Fruit fly (Drosophila melanogaster) whole organism, embryonic: Measurements from ENCODE around the gene CG32299.
A peak's percentile ranks its signal among the peaks of the same experiment; 100 is the strongest.

Experiments used
- CG10543 ChIP-seq: fragments of 200-800 bp; sonication (Bioruptor generic); optimal IDR thresholded peaks from 3 replicates; lab custom pipeline; 2017; ENCODE audit warnings: missing biosample characterization, mild to moderate bottlenecking, missing genetic modification characterization, moderate library complexity
- CG12769 ChIP-seq: fragments of 200-800 bp; sonication (Bioruptor generic); optimal IDR thresholded peaks from 2 replicates; lab custom pipeline; 2019; ENCODE audit warnings: missing biosample characterization, mild to moderate bottlenecking, missing genetic modification characterization, moderate library complexity
- CG15269 ChIP-seq: fragments of 200-800 bp; sonication (Bioruptor generic); optimal IDR thresholded peaks from 2 replicates; lab custom pipeline; 2018; ENCODE audit warnings: missing biosample characterization, mild to moderate bottlenecking, missing genetic modification characterization, moderate library complexity
- CG2712 ChIP-seq: fragments of 200-800 bp; optimal IDR thresholded peaks from 3 replicates; lab custom pipeline; 2019; ENCODE audit warnings: missing biosample characterization, mild to moderate bottlenecking, missing genetic modification characterization, moderate library complexity
- CG3163 ChIP-seq: fragments of 200-800 bp; sonication (Bioruptor generic); optimal IDR thresholded peaks from 3 replicates; lab custom pipeline; 2016; ENCODE audit warnings: missing biosample characterization, missing genetic modification characterization
- CG3281 ChIP-seq: fragments of 200-800 bp; sonication (Bioruptor generic); optimal IDR thresholded peaks from 3 replicates; lab custom pipeline; 2017; ENCODE audit warnings: missing biosample characterization, mild to moderate bottlenecking, missing genetic modification characterization
- CG34376 ChIP-seq: fragments of 200-800 bp; sonication (Bioruptor generic); optimal IDR thresholded peaks from 2 replicates; lab custom pipeline; 2018; ENCODE audit warnings: missing biosample characterization, mild to moderate bottlenecking, missing genetic modification characterization
- CG34422 ChIP-seq: fragments of 200-800 bp; sonication (Bioruptor generic); IDR thresholded peaks from 3 replicates; pipeline ENCODE4 v1.3.6; 2022; ENCODE audit warnings: missing biosample characterization, missing genetic modification characterization
- CG4424 ChIP-seq: fragments of 200-800 bp; sonication (Bioruptor generic); optimal IDR thresholded peaks from 3 replicates; lab custom pipeline; 2016; ENCODE audit warnings: missing biosample characterization, missing genetic modification characterization
- CG6683 ChIP-seq: fragments of 200-800 bp; sonication (Bioruptor generic); optimal IDR thresholded peaks from 2 replicates; lab custom pipeline; 2017; ENCODE audit warnings: missing biosample characterization, mild to moderate bottlenecking, missing genetic modification characterization, missing genetic modification reagents
- CG6854 ChIP-seq: fragments of 200-800 bp; sonication (Bioruptor generic); optimal IDR thresholded peaks from 3 replicates; lab custom pipeline; 2017; ENCODE audit warnings: missing biosample characterization, mild to moderate bottlenecking, missing genetic modification characterization
- CG8944 ChIP-seq: fragments of 200-800 bp; sonication (Bioruptor generic); optimal IDR thresholded peaks from 3 replicates; lab custom pipeline; 2016; ENCODE audit warnings: missing biosample characterization, missing genetic modification characterization
- CTCF ChIP-seq: fragments of 200-800 bp; sonication (Bioruptor generic); optimal IDR thresholded peaks from 2 replicates; lab custom pipeline; 2017; ENCODE audit warnings: missing biosample characterization, mild to moderate bottlenecking, missing genetic modification characterization, moderate library complexity
- CrebB ChIP-seq: fragments of 200-800 bp; sonication (Bioruptor generic); optimal IDR thresholded peaks from 3 replicates; lab custom pipeline; 2018; ENCODE audit warnings: missing biosample characterization, mild to moderate bottlenecking, missing genetic modification characterization
- Deaf1 ChIP-seq: fragments of 200-800 bp; optimal IDR thresholded peaks from 3 replicates; lab custom pipeline; 2019; ENCODE audit warnings: missing biosample characterization, mild to moderate bottlenecking, missing genetic modification characterization, moderate library complexity
- Dek ChIP-seq: fragments of 200-800 bp; sonication (Bioruptor generic); optimal IDR thresholded peaks from 3 replicates; lab custom pipeline; 2019; ENCODE audit warnings: missing biosample characterization, mild to moderate bottlenecking, missing genetic modification characterization, moderate library complexity
- Dref ChIP-seq: fragments of 200-800 bp; sonication (Bioruptor generic); IDR thresholded peaks from 2 replicates; pipeline ENCODE4 v1.3.6; 2022; ENCODE audit warnings: missing biosample characterization, missing genetic modification characterization
- Ets65A ChIP-seq: fragments of 200-800 bp; sonication (Bioruptor generic); peaks from one replicate; lab custom pipeline; 2016; ENCODE audit warnings: missing biosample characterization, missing genetic modification characterization
- Fer1 ChIP-seq: fragments of 200-800 bp; sonication (Bioruptor generic); optimal IDR thresholded peaks from 2 replicates; lab custom pipeline; 2017; ENCODE audit warnings: missing biosample characterization, mild to moderate bottlenecking, missing genetic modification characterization
- GATAe ChIP-seq: fragments of 200-800 bp; sonication (Bioruptor generic); conservative IDR thresholded peaks from 2 replicates; pipeline ENCODE4 v1.3.6; 2022; ENCODE audit warnings: missing biosample characterization, missing genetic modification characterization
- Gug ChIP-seq: fragments of 200-800 bp; sonication (Bioruptor generic); IDR thresholded peaks from 4 replicates; pipeline ENCODE4 v1.3.6; 2022; ENCODE audit warnings: missing biosample characterization, missing genetic modification characterization
- Jarid2 ChIP-seq: fragments of 200-800 bp; sonication (Bioruptor generic); optimal IDR thresholded peaks from 3 replicates; lab custom pipeline; 2017; ENCODE audit warnings: mild to moderate bottlenecking, missing biosample characterization, missing genetic modification reagents, missing genetic modification characterization
- Max ChIP-seq: fragments of 200-800 bp; sonication (Bioruptor generic); optimal IDR thresholded peaks from 2 replicates; lab custom pipeline; 2016; ENCODE audit warnings: missing biosample characterization, mild to moderate bottlenecking, missing genetic modification characterization
- Med ChIP-seq: fragments of 200-800 bp; sonication (Bioruptor generic); peaks from one replicate; lab custom pipeline; 2016; ENCODE audit warnings: missing biosample characterization, missing genetic modification characterization, mild to moderate bottlenecking, inconsistent platforms, moderate library complexity
- NFAT ChIP-seq: fragments of 200-800 bp; sonication (Bioruptor generic); IDR thresholded peaks from 2 replicates; pipeline ENCODE4 v1.3.6; 2022; ENCODE audit warnings: missing biosample characterization, missing genetic modification characterization
- Pdp1 ChIP-seq, 2 experiments: fragments of 200-800 bp; sonication (Bioruptor generic); optimal IDR thresholded peaks; 3 replicates each; lab custom pipeline; 2016; ENCODE audit warnings: missing biosample characterization in 2 of 2, missing genetic modification characterization in 2 of 2, mild to moderate bottlenecking in 1 of 2, moderate library complexity in 1 of 2
- Rfx ChIP-seq: fragments of 200-800 bp; sonication (Bioruptor generic); IDR thresholded peaks from 2 replicates; pipeline ENCODE4 v1.3.6; 2022; ENCODE audit warnings: missing biosample characterization, missing genetic modification characterization
- Trl ChIP-seq, 3 experiments: fragments of >200 bp in 2 of 3; fragments of 200-800 bp in 1 of 3; sonication (Bioruptor generic) in 1 of 3; optimal IDR thresholded peaks; 2 replicates in 1 of 3; 3 replicates in 2 of 3; lab custom pipeline; 2016 to 2017; ENCODE audit warnings: missing biosample characterization in 1 of 3, missing genetic modification characterization in 1 of 3
- az2 ChIP-seq: fragments of 200-800 bp; sonication (Bioruptor generic); optimal IDR thresholded peaks from 3 replicates; lab custom pipeline; 2016; ENCODE audit warnings: missing biosample characterization, missing genetic modification characterization
- chinmo ChIP-seq: fragments of 200-800 bp; sonication (Bioruptor generic); IDR thresholded peaks from 4 replicates; pipeline ENCODE4 v1.3.6; 2022; ENCODE audit warnings: missing biosample characterization, missing genetic modification characterization; ENCODE audit not compliant: partially characterized antibody
- exex ChIP-seq: fragments of 200-800 bp; sonication (Bioruptor generic); optimal IDR thresholded peaks from 4 replicates; lab custom pipeline; 2018; ENCODE audit warnings: missing biosample characterization, mild to moderate bottlenecking, missing genetic modification characterization, moderate library complexity
- ftz-f1 ChIP-seq: fragments of 200-800 bp; sonication (Bioruptor generic); optimal IDR thresholded peaks from 2 replicates; lab custom pipeline; 2016; ENCODE audit warnings: missing biosample characterization, missing genetic modification characterization
- grn ChIP-seq: fragments of 200-800 bp; sonication (Bioruptor generic); optimal IDR thresholded peaks from 3 replicates; lab custom pipeline; 2017; ENCODE audit warnings: missing biosample characterization, missing genetic modification characterization
- inv ChIP-seq: fragments of 200-800 bp; sonication (Bioruptor generic); IDR thresholded peaks from 2 replicates; pipeline ENCODE4 v1.3.6; 2022; ENCODE audit warnings: missing biosample characterization, missing genetic modification characterization; ENCODE audit not compliant: partially characterized antibody
- mirr ChIP-seq: fragments of 200-800 bp; sonication (Bioruptor generic); optimal IDR thresholded peaks from 3 replicates; lab custom pipeline; 2018; ENCODE audit warnings: missing biosample characterization, mild to moderate bottlenecking, missing genetic modification characterization
- p53 ChIP-seq: fragments of 200-800 bp; sonication (Bioruptor generic); optimal IDR thresholded peaks from 2 replicates; lab custom pipeline; 2016; ENCODE audit warnings: missing biosample characterization, missing genetic modification characterization
- rib ChIP-seq: fragments of 200-800 bp; sonication (Bioruptor generic); IDR thresholded peaks from 2 replicates; pipeline ENCODE4 v1.3.6; 2022; ENCODE audit warnings: missing biosample characterization, missing genetic modification characterization
- sens ChIP-seq: fragments of 200-800 bp; sonication (Bioruptor generic); peaks from one replicate; lab custom pipeline; 2016; ENCODE audit warnings: missing biosample characterization, missing genetic modification characterization
- sug ChIP-seq: fragments of 200-800 bp; optimal IDR thresholded peaks from 2 replicates; lab custom pipeline; 2019; ENCODE audit warnings: missing biosample characterization, mild to moderate bottlenecking, missing genetic modification characterization, moderate library complexity
- trem ChIP-seq: fragments of 200-800 bp; optimal IDR thresholded peaks from 3 replicates; lab custom pipeline; 2019; ENCODE audit warnings: missing biosample characterization, mild to moderate bottlenecking, missing genetic modification characterization, moderate library complexity
- wdn ChIP-seq: fragments of 200-800 bp; sonication (Bioruptor generic); IDR thresholded peaks from 2 replicates; pipeline ENCODE4 v1.3.6; 2022; ENCODE audit warnings: missing biosample characterization, missing genetic modification characterization

Gene CG32299

dm6 chr3L:2407271-2407670, 16.5 kb upstream of the CG32299 start:
- TF ChIP-seq CTCF (GFP tag; lab: Kevin White, UChicago) (peak; percentile 58), Dref (no peak), Max (GFP tag; lab: Kevin White, UChicago) (no peak), trem (tag; lab: Kevin White, UChicago) (no peak)

DNA sequence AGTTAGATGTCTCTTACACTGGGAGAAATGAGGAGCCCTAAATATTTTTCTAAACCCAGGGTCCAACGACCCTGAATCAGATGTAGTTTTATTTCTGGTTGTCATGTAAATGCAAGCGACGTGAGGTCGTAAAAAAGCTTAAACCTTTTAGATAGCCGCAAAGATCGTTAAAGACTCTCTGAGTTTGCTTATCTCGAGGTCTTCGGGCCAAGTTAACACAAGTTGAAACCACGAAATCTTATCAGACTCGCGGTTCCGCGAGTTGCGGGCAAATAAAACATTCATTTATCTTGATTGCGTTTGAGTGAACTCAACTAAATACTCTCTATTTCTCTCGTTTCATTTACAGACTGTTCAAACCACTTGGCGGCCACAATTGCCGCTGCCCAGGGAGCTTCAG, 11.4 kb upstream of the CG32299 start:
- TF ChIP-seq Deaf1: peak; percentile 18
- no peak for TF ChIP-seq wdn (GFP tag; lab: Robert Waterston, UW)
- peak; percentile 18; the same call in 1 of the 2 replicates for TF ChIP-seq GATAe
- no peak for TF ChIP-seq az2 (GFP tag; lab: Kevin White, UChicago)
- TF ChIP-seq CG34376 (GFP tag; lab: Kevin White, UChicago): peak; percentile 70
- no peak for TF ChIP-seq CG15269 (tag; lab: Kevin White, UChicago)
- TF ChIP-seq mirr (GFP tag; lab: Kevin White, UChicago): peak; percentile 73
- no peak for TF ChIP-seq p53
- peak; percentile 55 for TF ChIP-seq sens (GFP tag; lab: Kevin White, UChicago)
- TF ChIP-seq CG4424: no peak
- peak; percentile 5 for TF ChIP-seq CG3281 (GFP tag; lab: Kevin White, UChicago)
- TF ChIP-seq Med (GFP tag; lab: Kevin White, UChicago): peak; percentile 47
- no peak for TF ChIP-seq Dek
- no peak for TF ChIP-seq CG8944 (GFP tag; lab: Kevin White, UChicago)
- TF ChIP-seq chinmo (GFP tag; lab: Robert Waterston, UW): 0 out of 4 replicates have a peak, but pooled peaks have one; percentile 53
- TF ChIP-seq exex: peak; percentile 54
- TF ChIP-seq Fer1 (GFP tag; lab: Kevin White, UChicago): peak; percentile 43
- TF ChIP-seq CG34422 (GFP tag; lab: Robert Waterston, UW): no peak
- peak; percentile 45 for TF ChIP-seq sug
- no peak for TF ChIP-seq CG2712 (tag; lab: Kevin White, UChicago)
- TF ChIP-seq grn (GFP tag; lab: Kevin White, UChicago): peak; percentile 68

dm6 chr3L:2400227-2400840, 9.5 kb upstream of the CG32299 start:
- TF ChIP-seq CG6683 (GFP tag; lab: Kevin White, UChicago): no peak
- TF ChIP-seq Deaf1: peak; percentile 27
- TF ChIP-seq NFAT (GFP tag; lab: Robert Waterston, UW): peak; percentile 46
- 0 out of 2 replicates have a peak, but pooled peaks have one; percentile 34 for TF ChIP-seq rib
- TF ChIP-seq exex: peak; percentile 45
- peak; percentile 18 for TF ChIP-seq CG10543 (GFP tag; lab: Kevin White, UChicago)
- TF ChIP-seq CrebB (tag; lab: Kevin White, UChicago): no peak
- peak; percentile 33 to 70 for TF ChIP-seq Trl (optimal IDR thresholded peaks at IDR 0.05; lab: Kevin White, UChicago)
- no peak for TF ChIP-seq Trl (GFP tag; optimal IDR thresholded peaks at IDR 0.05; lab: Kevin White, UChicago)
- 0 out of 2 replicates have a peak, but pooled peaks have one; percentile 7 for TF ChIP-seq Rfx (GFP tag; lab: Robert Waterston, UW)
- TF ChIP-seq ftz-f1 (GFP tag; lab: Kevin White, UChicago): peak; percentile 46
- peak; percentile 49 for TF ChIP-seq sug
- TF ChIP-seq Pdp1 (GFP tag; optimal IDR thresholded peaks at IDR 0.05; lab: Kevin White, UChicago): peak in 1 of 2 experiments; percentile 41
- peak; percentile 43 for TF ChIP-seq grn (GFP tag; lab: Kevin White, UChicago)
- peak; percentile 21 for TF ChIP-seq CG34376 (GFP tag; lab: Kevin White, UChicago)
- TF ChIP-seq CG6854 (GFP tag; lab: Kevin White, UChicago): no peak
- TF ChIP-seq chinmo (GFP tag; lab: Robert Waterston, UW): peak; percentile 73; the same call in 1 of the 4 replicates
- TF ChIP-seq inv (GFP tag; lab: Robert Waterston, UW): no peak
- peak; percentile 84 for TF ChIP-seq CG3163 (GFP tag; lab: Kevin White, UChicago)
- peak; percentile 63 for TF ChIP-seq Jarid2 (GFP tag; lab: Kevin White, UChicago)
- TF ChIP-seq Gug: no peak
- peak; percentile 55 for TF ChIP-seq Ets65A
- peak; percentile 62 for TF ChIP-seq CG12769 (tag; lab: Kevin White, UChicago)
